Fruit fly (Drosophila melanogaster) S2 (cell line): ENCODE results near the gene Cby.

ENCODE experiments used
- CG8478 ChIP-seq: fragments of >200 bp; optimal IDR thresholded peaks from 2 replicates; lab custom pipeline; 2018
- CTCF ChIP-seq, 2 experiments: fragments of >200 bp; optimal IDR thresholded peaks; 2 replicates each; lab custom pipeline; 2018

dm6 chr3R:21848271-21848670, 19.5 kb upstream of the Cby start:
- no peak for TF ChIP-seq CG8478 (lab: Kevin White, UChicago)
- TF ChIP-seq CTCF (optimal IDR thresholded peaks at IDR 0.05; lab: Kevin White, UChicago) = no peak
